Fruit fly (Drosophila melanogaster) whole organism, embryonic: Measurements from ENCODE around the gene cysu.

ENCODE experiments used
- Abd-B ChIP-seq: fragments of 200-800 bp; sonication (Bioruptor generic); optimal IDR thresholded peaks from 2 replicates; lab custom pipeline; 2018; ENCODE audit warnings: missing biosample characterization, mild to moderate bottlenecking, missing genetic modification characterization, moderate library complexity
- Ada2b ChIP-seq: fragments of 200-800 bp; sonication (Bioruptor generic); IDR thresholded peaks from 2 replicates; pipeline ENCODE4 v1.3.6; 2022; ENCODE audit warnings: missing biosample characterization, missing genetic modification characterization
- BEAF-32 ChIP-seq: fragments of 200-800 bp; sonication (Bioruptor generic); optimal IDR thresholded peaks from 3 replicates; lab custom pipeline; 2017; ENCODE audit warnings: missing biosample characterization, missing genetic modification characterization, mild to moderate bottlenecking, moderate library complexity, missing genetic modification reagents
- CG10462 ChIP-seq: fragments of 200-800 bp; sonication (Bioruptor generic); optimal IDR thresholded peaks from 2 replicates; lab custom pipeline; 2016; ENCODE audit warnings: missing biosample characterization, missing genetic modification characterization
- CG11398 ChIP-seq: fragments of 200-800 bp; sonication (Bioruptor generic); optimal IDR thresholded peaks from 2 replicates; lab custom pipeline; 2016; ENCODE audit warnings: missing biosample characterization, missing genetic modification characterization
- CG12391 ChIP-seq: fragments of 200-800 bp; sonication (Bioruptor generic); optimal IDR thresholded peaks from 3 replicates; lab custom pipeline; 2018; ENCODE audit warnings: missing biosample characterization, mild to moderate bottlenecking, missing genetic modification characterization, moderate library complexity
- CG15011 ChIP-seq: fragments of 200-800 bp; sonication (Bioruptor generic); optimal IDR thresholded peaks from 3 replicates; lab custom pipeline; 2018; ENCODE audit warnings: missing biosample characterization, mild to moderate bottlenecking, missing genetic modification characterization
- CG15073 ChIP-seq: fragments of 200-800 bp; sonication (Bioruptor generic); optimal IDR thresholded peaks from 2 replicates; lab custom pipeline; 2016; ENCODE audit warnings: missing biosample characterization, missing genetic modification characterization
- CG15479 ChIP-seq: fragments of 200-800 bp; sonication (Bioruptor generic); optimal IDR thresholded peaks from 3 replicates; lab custom pipeline; 2019; ENCODE audit warnings: missing biosample characterization, mild to moderate bottlenecking, missing genetic modification characterization, moderate library complexity
- CG1602 ChIP-seq: fragments of 200-800 bp; sonication (Bioruptor generic); optimal IDR thresholded peaks from 3 replicates; lab custom pipeline; 2016; ENCODE audit warnings: missing biosample characterization, missing genetic modification characterization
- CG16779 ChIP-seq: fragments of 200-800 bp; sonication (Bioruptor generic); IDR thresholded peaks from 2 replicates; pipeline ENCODE4 v1.3.6; 2022; ENCODE audit warnings: missing biosample characterization, missing genetic modification characterization
- CG17359 ChIP-seq: fragments of 200-800 bp; sonication (Bioruptor generic); optimal IDR thresholded peaks from 3 replicates; lab custom pipeline; 2018; ENCODE audit warnings: missing biosample characterization, mild to moderate bottlenecking, missing genetic modification characterization, moderate library complexity
- CG17361 ChIP-seq: fragments of 200-800 bp; sonication (Bioruptor generic); IDR thresholded peaks from 3 replicates; pipeline ENCODE4 v1.3.6; 2022; ENCODE audit warnings: missing biosample characterization, missing genetic modification characterization
- CG17385 ChIP-seq: fragments of 200-800 bp; sonication (Bioruptor generic); optimal IDR thresholded peaks from 3 replicates; lab custom pipeline; 2018; ENCODE audit warnings: missing biosample characterization, mild to moderate bottlenecking, missing genetic modification characterization
- CG18262 ChIP-seq: fragments of 200-800 bp; optimal IDR thresholded peaks from 3 replicates; lab custom pipeline; 2019; ENCODE audit warnings: missing biosample characterization, mild to moderate bottlenecking, missing genetic modification characterization, moderate library complexity
- CG18619 ChIP-seq: fragments of 200-800 bp; sonication (Bioruptor generic); optimal IDR thresholded peaks from 3 replicates; lab custom pipeline; 2017; ENCODE audit warnings: missing biosample characterization, mild to moderate bottlenecking, missing genetic modification characterization
- CG3726 ChIP-seq: fragments of 200-800 bp; sonication (Bioruptor generic); IDR thresholded peaks from 3 replicates; pipeline ENCODE4, ENCODE4 v1.3.6; 2022; ENCODE audit warnings: missing biosample characterization, missing genetic modification characterization
- CG5180 ChIP-seq: fragments of 200-800 bp; sonication (Bioruptor generic); optimal IDR thresholded peaks from 3 replicates; lab custom pipeline; 2017; ENCODE audit warnings: missing biosample characterization, missing genetic modification characterization, mild to moderate bottlenecking, moderate library complexity, missing genetic modification reagents
- CG5245 ChIP-seq: fragments of 200-800 bp; sonication (Bioruptor generic); optimal IDR thresholded peaks from 3 replicates; lab custom pipeline; 2016; ENCODE audit warnings: missing biosample characterization, missing genetic modification characterization
- CG7357 ChIP-seq: fragments of 200-800 bp; sonication (Bioruptor generic); IDR thresholded peaks from 3 replicates; pipeline ENCODE4 v1.3.6; 2022; ENCODE audit warnings: missing biosample characterization, missing genetic modification characterization
- CG8388 ChIP-seq: fragments of 200-800 bp; sonication (Bioruptor generic); optimal IDR thresholded peaks from 2 replicates; lab custom pipeline; 2019; ENCODE audit warnings: missing biosample characterization, mild to moderate bottlenecking, missing genetic modification characterization, moderate library complexity
- D ChIP-seq, 2 experiments: fragments of 200-800 bp in 1 of 2; fragments of >200 bp in 1 of 2; sonication (Bioruptor generic) in 1 of 2; optimal IDR thresholded peaks; 2 replicates in 1 of 2; 3 replicates in 1 of 2; lab custom pipeline; 2017; ENCODE audit warnings: mild to moderate bottlenecking in 1 of 2, missing biosample characterization in 1 of 2, missing genetic modification characterization in 1 of 2, missing genetic modification reagents in 1 of 2
- Dll ChIP-seq: fragments of 200-800 bp; sonication (Bioruptor generic); IDR thresholded peaks from 4 replicates; pipeline ENCODE4 v1.3.6; 2022; ENCODE audit warnings: missing biosample characterization, missing genetic modification characterization; ENCODE audit not compliant: partially characterized antibody
- HmgD ChIP-seq: fragments of 200-800 bp; sonication (Bioruptor generic); optimal IDR thresholded peaks from 3 replicates; lab custom pipeline; 2016; ENCODE audit warnings: missing biosample characterization, missing genetic modification characterization
- HmgZ ChIP-seq: fragments of 200-800 bp; sonication (Bioruptor generic); optimal IDR thresholded peaks from 2 replicates; lab custom pipeline; 2018; ENCODE audit warnings: missing biosample characterization, mild to moderate bottlenecking, missing genetic modification characterization
- Nf-YA ChIP-seq: fragments of 200-800 bp; sonication (Bioruptor generic); IDR thresholded peaks from 2 replicates; pipeline ENCODE4 v1.3.6; 2022; ENCODE audit warnings: missing biosample characterization, missing genetic modification characterization
- Scr ChIP-seq: fragments of 200-800 bp; sonication (Bioruptor generic); IDR thresholded peaks from 2 replicates; pipeline ENCODE4 v1.3.6; 2022; ENCODE audit warnings: missing biosample characterization, missing genetic modification characterization; ENCODE audit not compliant: partially characterized antibody
- Side ChIP-seq: fragments of 200-800 bp; sonication (Bioruptor generic); optimal IDR thresholded peaks from 2 replicates; lab custom pipeline; 2016; ENCODE audit warnings: missing biosample characterization, missing genetic modification characterization
- Stat92E ChIP-seq, 3 experiments: fragments of >200 bp in 2 of 3; fragments of 200-800 bp in 1 of 3; sonication (Bioruptor generic) in 1 of 3; optimal IDR thresholded peaks; 2 replicates each; lab custom pipeline; 2017 to 2019; ENCODE audit warnings: missing biosample characterization in 3 of 3, missing genetic modification characterization in 3 of 3, mild to moderate bottlenecking in 1 of 3, moderate library complexity in 1 of 3
- TFAM ChIP-seq: fragments of 200-800 bp; sonication (Bioruptor generic); optimal IDR thresholded peaks from 2 replicates; lab custom pipeline; 2017; ENCODE audit warnings: missing biosample characterization, missing genetic modification characterization, inconsistent platforms
- abd-A ChIP-seq: fragments of 200-800 bp; sonication (Bioruptor generic); optimal IDR thresholded peaks from 3 replicates; lab custom pipeline; 2019; ENCODE audit warnings: missing biosample characterization, mild to moderate bottlenecking, missing genetic modification characterization, moderate library complexity
- ara ChIP-seq: fragments of 200-800 bp; sonication (Bioruptor generic); IDR thresholded peaks from 2 replicates; pipeline ENCODE4 v1.3.6; 2022; ENCODE audit warnings: missing biosample characterization, missing genetic modification characterization
- bcd ChIP-seq: fragments of 200-800 bp; sonication (Bioruptor generic); optimal IDR thresholded peaks from 2 replicates; lab custom pipeline; 2017; ENCODE audit warnings: missing biosample characterization, mild to moderate bottlenecking, missing genetic modification characterization
- corto ChIP-seq: fragments of 200-800 bp; sonication (Bioruptor generic); optimal IDR thresholded peaks from 2 replicates; lab custom pipeline; 2016; ENCODE audit warnings: missing biosample characterization, mild to moderate bottlenecking, missing genetic modification characterization, moderate library complexity
- croc ChIP-seq: fragments of 200-800 bp; sonication (Bioruptor generic); conservative IDR thresholded peaks from 3 replicates; pipeline ENCODE4 v1.3.6; 2022; ENCODE audit warnings: missing biosample characterization, missing genetic modification characterization
- crp ChIP-seq, 2 experiments: fragments of 200-800 bp; sonication (Bioruptor generic); optimal IDR thresholded peaks; 2 replicates in 1 of 2; 3 replicates in 1 of 2; lab custom pipeline; 2017; ENCODE audit warnings: missing biosample characterization in 2 of 2, missing genetic modification characterization in 2 of 2, mild to moderate bottlenecking in 1 of 2, moderate library complexity in 1 of 2
- dm ChIP-seq: fragments of 200-800 bp; sonication (Bioruptor generic); optimal IDR thresholded peaks from 3 replicates; lab custom pipeline; 2016; ENCODE audit warnings: missing biosample characterization, missing genetic modification characterization
- dpn ChIP-seq, 2 experiments: fragments of 200-800 bp; sonication (Bioruptor generic); optimal IDR thresholded peaks; 3 replicates each; lab custom pipeline; 2016; ENCODE audit warnings: missing biosample characterization in 2 of 2, missing genetic modification characterization in 2 of 2
- ems ChIP-seq: fragments of 200-800 bp; sonication (Bioruptor generic); optimal IDR thresholded peaks from 3 replicates; lab custom pipeline; 2016; ENCODE audit warnings: missing biosample characterization, missing genetic modification characterization
- gcm2 ChIP-seq: fragments of 200-800 bp; sonication (Bioruptor generic); optimal IDR thresholded peaks from 2 replicates; lab custom pipeline; 2016; ENCODE audit warnings: missing biosample characterization, missing genetic modification characterization
- hkb ChIP-seq, 2 experiments: fragments of 200-800 bp in 1 of 2; fragments of >200 bp in 1 of 2; sonication (Bioruptor generic) in 1 of 2; IDR thresholded peaks in 1 of 2; optimal IDR thresholded peaks in 1 of 2; 2 replicates each; pipeline versions ENCODE4 v1.3.6 to Lab custom; 2017 to 2022; ENCODE audit warnings: missing biosample characterization in 1 of 2, missing genetic modification characterization in 1 of 2
- jigr1 ChIP-seq: fragments of 200-800 bp; sonication (Bioruptor generic); IDR thresholded peaks from 3 replicates; pipeline ENCODE4 v1.3.6; 2022; ENCODE audit warnings: missing biosample characterization, missing genetic modification characterization
- lmd ChIP-seq: fragments of 200-800 bp; sonication (Bioruptor generic); IDR thresholded peaks from 2 replicates; pipeline ENCODE4 v1.3.6; 2022; ENCODE audit warnings: missing biosample characterization, missing genetic modification characterization
- lola ChIP-seq, 3 experiments: fragments of >200 bp in 2 of 3; fragments of 200-800 bp in 1 of 3; sonication (Bioruptor generic) in 1 of 3; optimal IDR thresholded peaks; 2 replicates each; lab custom pipeline; 2017 to 2019; ENCODE audit warnings: missing biosample characterization in 3 of 3, missing genetic modification characterization in 3 of 3, mild to moderate bottlenecking in 1 of 3, moderate library complexity in 1 of 3
- pnt ChIP-seq: fragments of 200-800 bp; sonication (Bioruptor generic); optimal IDR thresholded peaks from 3 replicates; lab custom pipeline; 2016; ENCODE audit warnings: missing biosample characterization, missing genetic modification characterization
- sd ChIP-seq: fragments of 200-800 bp; sonication (Bioruptor generic); optimal IDR thresholded peaks from 3 replicates; lab custom pipeline; 2018; ENCODE audit warnings: missing biosample characterization, mild to moderate bottlenecking, missing genetic modification characterization, moderate library complexity
- sens ChIP-seq: fragments of 200-800 bp; sonication (Bioruptor generic); peaks from one replicate; lab custom pipeline; 2016; ENCODE audit warnings: missing biosample characterization, missing genetic modification characterization
- zf30C ChIP-seq: fragments of 200-800 bp; sonication (Bioruptor generic); optimal IDR thresholded peaks from 3 replicates; lab custom pipeline; 2018; ENCODE audit warnings: missing biosample characterization, mild to moderate bottlenecking, missing genetic modification characterization

Gene cysu

dm6 chr3R:17391313-17391845 lies 34.2 kb upstream of the cysu start, which contains the start of the genes Brf and sds22 (continued):
- TF ChIP-seq CG17385, result peak; percentile 99
- peak; percentile 92 for TF ChIP-seq CG18619 (GFP tag; lab: Kevin White, UChicago)
- peak; percentile 95 for TF ChIP-seq CG5245 (GFP tag; lab: Kevin White, UChicago)
- peak; percentile 90 for TF ChIP-seq CG11398
- no peak for TF ChIP-seq hkb (optimal IDR thresholded peaks at IDR 0.05; lab: Kevin White, UChicago)
- peak; percentile 91 for TF ChIP-seq hkb (GFP tag; IDR thresholded peaks at IDR 0.05; lab: Robert Waterston, UW)
- TF ChIP-seq HmgZ (tag; lab: Kevin White, UChicago), result peak; percentile 97
- peak; percentile 73; the same call in 1 of the 2 replicates for TF ChIP-seq Nf-YA (GFP tag; lab: Robert Waterston, UW)
- peak; percentile 97 for TF ChIP-seq dpn (GFP tag; optimal IDR thresholded peaks at IDR 0.05; lab: Kevin White, UChicago)
- TF ChIP-seq CG1602 (GFP tag; lab: Kevin White, UChicago), result peak; percentile 97
- TF ChIP-seq zf30C (GFP tag; lab: Kevin White, UChicago), result no peak
- peak; percentile 88 for TF ChIP-seq sd
- TF ChIP-seq Abd-B (GFP tag; lab: Kevin White, UChicago), result peak; percentile 97
- peak; percentile 86 for TF ChIP-seq Scr (GFP tag; lab: Robert Waterston, UW)
- peak; percentile 86 for TF ChIP-seq CG7357 (GFP tag; lab: Robert Waterston, UW)
- TF ChIP-seq CG8388 (GFP tag; lab: Kevin White, UChicago), result peak; percentile 93
- peak in 1 of 3 experiments; percentile 97 for TF ChIP-seq lola (GFP tag; optimal IDR thresholded peaks at IDR 0.05; lab: Kevin White, UChicago)
- peak; percentile 91 for TF ChIP-seq ara (GFP tag; lab: Robert Waterston, UW)
- TF ChIP-seq sens (GFP tag; lab: Kevin White, UChicago), result peak; percentile 99
- 0 out of 2 replicates have a peak, but pooled peaks have one; percentile 47 for TF ChIP-seq CG16779 (GFP tag; lab: Robert Waterston, UW)
- TF ChIP-seq CG17361, result peak; percentile 98
- TF ChIP-seq gcm2 (GFP tag; lab: Kevin White, UChicago), result peak; percentile 87
- peak; percentile 67 for TF ChIP-seq TFAM (GFP tag; lab: Kevin White, UChicago)
- TF ChIP-seq Side, result peak; percentile 94
- TF ChIP-seq pnt (GFP tag; lab: Kevin White, UChicago), result peak; percentile 95
- peak; percentile 93 for TF ChIP-seq croc (GFP tag; lab: Robert Waterston, UW)
- peak; percentile 95 for TF ChIP-seq bcd (GFP tag; lab: Kevin White, UChicago)
- TF ChIP-seq CG12391, result peak; percentile 98
- peak; percentile 95 for TF ChIP-seq lmd
- TF ChIP-seq ems (GFP tag; lab: Kevin White, UChicago), result peak; percentile 96
- TF ChIP-seq CG5180, result peak; percentile 74
- TF ChIP-seq CG3726 (GFP tag; lab: Robert Waterston, UW), result peak; percentile 75; the same call in 2 of the 3 replicates
- TF ChIP-seq abd-A (tag; lab: Kevin White, UChicago), result no peak
- TF ChIP-seq crp (GFP tag; optimal IDR thresholded peaks at IDR 0.05; lab: Kevin White, UChicago), result peak; percentile 83 to 93
- TF ChIP-seq dm, result peak; percentile 95
- no peak for TF ChIP-seq CG15479 (GFP tag; lab: Kevin White, UChicago)
- TF ChIP-seq D (optimal IDR thresholded peaks at IDR 0.05; lab: Kevin White, UChicago), result no peak
- TF ChIP-seq D (GFP tag; optimal IDR thresholded peaks at IDR 0.05; lab: Kevin White, UChicago), result peak; percentile 90
- peak; percentile 89 for TF ChIP-seq Ada2b (GFP tag; lab: Robert Waterston, UW)
- TF ChIP-seq corto, result peak; percentile 85
- peak; percentile 77 for TF ChIP-seq CG15073
- peak in 1 of 3 experiments; percentile 74 for TF ChIP-seq Stat92E (GFP tag; optimal IDR thresholded peaks at IDR 0.05; lab: Kevin White, UChicago)
- TF ChIP-seq BEAF-32 (GFP tag; lab: Kevin White, UChicago), result peak; percentile 87
- TF ChIP-seq CG17359 (tag; lab: Kevin White, UChicago), result peak; percentile 92
- peak; percentile 93 for TF ChIP-seq CG10462
- peak; percentile 94 for TF ChIP-seq CG18262 (tag; lab: Kevin White, UChicago)
- peak; percentile 89 for TF ChIP-seq HmgD
- TF ChIP-seq jigr1 (GFP tag; lab: Robert Waterston, UW), result peak; percentile 86; the same call in 2 of the 3 replicates
- peak; percentile 89 for TF ChIP-seq Dll (GFP tag; lab: Robert Waterston, UW)
- peak; percentile 83 for TF ChIP-seq CG15011 (GFP tag; lab: Kevin White, UChicago)
